Worm (Caenorhabditis elegans): ENCODE measurements around the gene glb-25.

Gene glb-25

DNA sequence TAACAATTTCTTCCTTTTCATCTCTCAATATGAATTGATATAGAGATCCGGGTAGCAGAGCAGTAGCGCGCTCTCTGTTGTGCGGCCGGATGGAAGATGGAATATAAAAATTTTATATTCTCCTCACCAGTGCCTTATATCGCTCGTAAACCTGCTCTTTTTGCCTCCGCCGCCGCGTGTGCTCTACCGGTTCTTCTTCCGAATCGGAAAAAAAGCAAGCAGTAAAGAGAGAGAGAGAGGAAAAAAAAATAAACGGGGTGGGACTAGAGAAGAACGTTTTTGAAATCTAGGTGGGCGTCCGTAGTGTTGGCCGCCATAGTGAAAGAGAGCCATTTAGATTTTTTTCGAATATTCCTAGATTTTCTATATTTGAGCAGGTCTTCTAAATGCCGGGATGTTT lies at the start of gene glb-25:
glb-25 (plus strand) TSS at position 301 of the 400 bp plus-strand sequence.
- TF ChIP-seq lin-15B (tag; optimal IDR thresholded peaks at IDR 0.05), result no peak

- TF ChIP-seq ceh-28 (tag; optimal IDR thresholded peaks at IDR 0.05), result no peak
- TF ChIP-seq nhr-11 (tag; optimal IDR thresholded peaks at IDR 0.05), result no peak
- peak; percentile 92 for TF ChIP-seq aha-1 (tag)
- TF ChIP-seq nhr-111 (GFP tag; optimal IDR thresholded peaks at IDR 0.05), result no peak
These were observed 49.8 kb upstream of the glb-25 start for ce11 chrV:1888299-1888698.

- peak; percentile 32 for TF ChIP-seq aha-1 (tag)
- peak in 1 of 2 experiments; percentile 6 for TF ChIP-seq lsy-2 (tag; optimal IDR thresholded peaks at IDR 0.05)
- 0 out of 2 replicates have a peak, but pooled peaks have one; percentile 15 for TF ChIP-seq dmd-6 (GFP tag; IDR thresholded peaks at IDR 0.05)
- peak in 1 of 2 experiments; percentile 66 for TF ChIP-seq unc-62 (GFP tag; optimal IDR thresholded peaks at IDR 0.05 in 1 of 2)
- TF ChIP-seq unc-62 (tag; optimal IDR thresholded peaks at IDR 0.05), result no peak
- no peak for TF ChIP-seq ctbp-1 (GFP tag; IDR thresholded peaks at IDR 0.05)
- TF ChIP-seq gei-8 (GFP tag; optimal IDR thresholded peaks at IDR 0.05), result no peak
- TF ChIP-seq hlh-30 (tag; optimal IDR thresholded peaks at IDR 0.05; ENCODE audit: insufficient read depth), result peak; percentile 59
These were observed 48.1 kb upstream of the glb-25 start for ce11 chrV:1889996-1890395.

- peak; percentile 73 for TF ChIP-seq dpl-1 (GFP tag; optimal IDR thresholded peaks at IDR 0.05)
- TF ChIP-seq lsy-2 (tag; optimal IDR thresholded peaks at IDR 0.05), result peak in 1 of 2 experiments; percentile 84
- TF ChIP-seq mes-2 (tag; optimal IDR thresholded peaks at IDR 0.05; ENCODE audit: poor library complexity, severe bottlenecking), result peak; percentile 25
- TF ChIP-seq nhr-6 (tag; optimal IDR thresholded peaks at IDR 0.05), result peak; percentile 46
- TF ChIP-seq lin-1 (GFP tag; IDR thresholded peaks at IDR 0.05), result no peak
- TF ChIP-seq aha-1 (tag), result peak; percentile 72
- TF ChIP-seq snpc-1.2 (GFP tag; IDR thresholded peaks at IDR 0.05), result no peak
- TF ChIP-seq nhr-28 (tag; optimal IDR thresholded peaks at IDR 0.05), result peak; percentile 9
- no peak for TF ChIP-seq zip-11 (GFP tag; IDR thresholded peaks at IDR 0.05)
- TF ChIP-seq tag-97 (GFP tag; IDR thresholded peaks at IDR 0.05), result no peak
These were observed 45.3 kb upstream of the glb-25 start, which contains the start of gene zig-11 for ce11 chrV:1892567-1893277. TSS of gene zig-11 (minus strand) at chrV:1892939.

DNA sequence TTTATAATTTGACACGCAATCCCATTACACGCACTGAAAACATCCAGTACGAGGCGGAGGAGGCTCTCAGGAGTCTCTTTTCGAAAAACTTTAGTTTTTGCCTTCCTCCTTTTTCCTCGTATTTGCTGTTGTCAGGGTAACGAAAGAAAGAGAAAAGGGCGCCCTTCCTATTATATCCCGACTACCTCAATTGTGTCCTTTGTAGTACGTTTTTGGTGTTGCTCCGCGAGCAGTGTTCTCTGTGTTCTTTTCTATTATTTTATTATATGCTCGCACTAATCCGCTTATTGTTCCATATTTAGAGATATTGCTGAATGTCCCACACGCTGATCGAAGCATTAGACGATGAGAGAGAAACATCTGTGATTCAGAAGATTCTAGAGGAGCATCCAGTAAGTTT lies 42.6 kb upstream of the glb-25 start, which contains the start of gene nphp-2:
nphp-2 (plus strand) TSS at position 301 of the 400 bp plus-strand sequence.
- no peak for TF ChIP-seq unc-62 (GFP tag; optimal IDR thresholded peaks at IDR 0.05 in 1 of 2)
- TF ChIP-seq unc-62 (tag; optimal IDR thresholded peaks at IDR 0.05), result no peak
- no peak for TF ChIP-seq attf-4 (tag; optimal IDR thresholded peaks at IDR 0.05)
- no peak for TF ChIP-seq ceh-32 (tag; optimal IDR thresholded peaks at IDR 0.05; ENCODE audit: poor library complexity)
- no peak for TF ChIP-seq duxl-1 (tag; optimal IDR thresholded peaks at IDR 0.05; ENCODE audit: poor library complexity)
- no peak for TF ChIP-seq T20F7.1 (GFP tag; optimal IDR thresholded peaks at IDR 0.05)
- TF ChIP-seq zip-11 (GFP tag; IDR thresholded peaks at IDR 0.05), result no peak
- no peak for TF ChIP-seq nhr-42 (GFP tag; IDR thresholded peaks at IDR 0.05)
- TF ChIP-seq madf-9 (GFP tag; conservative IDR thresholded peaks at IDR 0.05), result no peak
- no peak for TF ChIP-seq fos-1 (tag; optimal IDR thresholded peaks at IDR 0.05)
- TF ChIP-seq dmd-9 (GFP tag; IDR thresholded peaks at IDR 0.05), result no peak

DNA sequence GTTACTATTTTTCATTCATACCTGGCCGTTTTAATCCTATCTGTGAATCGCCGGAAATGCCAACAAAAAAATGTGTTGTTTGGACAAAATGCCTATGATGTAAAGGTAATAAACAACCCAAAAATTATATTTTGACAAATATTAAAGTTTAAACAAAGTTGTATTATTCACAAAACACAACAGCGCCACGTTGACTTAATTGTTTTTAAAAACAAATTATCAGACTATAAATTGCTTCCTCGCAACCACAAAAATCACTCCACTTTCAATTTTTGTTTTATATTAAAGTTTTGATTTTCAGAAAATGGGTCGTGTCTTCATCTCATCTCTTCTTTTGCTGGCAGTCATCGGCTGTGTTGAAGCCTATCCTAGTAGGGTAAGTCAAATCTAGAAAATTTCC lies 30.7 kb upstream of the glb-25 start, which contains the start of gene Y32G9A.5:
Y32G9A.5 (plus strand) TSS at position 301 of the 400 bp plus-strand sequence.
- TF ChIP-seq zfp-3 (GFP tag; conservative IDR thresholded peaks at IDR 0.05) (no peak), gei-8 (GFP tag; optimal IDR thresholded peaks at IDR 0.05) (no peak), mxl-3 (GFP tag; optimal IDR thresholded peaks at IDR 0.05) (no peak), zfp-2 (tag; optimal IDR thresholded peaks at IDR 0.05) (no peak), Y48G9A.11 (GFP tag; IDR thresholded peaks at IDR 0.05) (no peak), lsy-2 (tag; optimal IDR thresholded peaks at IDR 0.05) (no peak), jun-1 (tag; optimal IDR thresholded peaks at IDR 0.05) (no peak)
